Worm (Caenorhabditis elegans): Measurements from ENCODE around the gene pas-2.

- TF ChIP-seq jun-1 (tag; optimal IDR thresholded peaks at IDR 0.05) (no peak), mdl-1 (tag; optimal IDR thresholded peaks at IDR 0.05) (no peak), elt-3 (tag; optimal IDR thresholded peaks at IDR 0.05) (no peak), zag-1 (tag; optimal IDR thresholded peaks at IDR 0.05) (no peak), unc-39 (tag; optimal IDR thresholded peaks at IDR 0.05) (no peak), nhr-76 (tag; optimal IDR thresholded peaks at IDR 0.05) (no peak), nhr-67 (tag; optimal IDR thresholded peaks at IDR 0.05) (no peak), nhr-11 (tag; optimal IDR thresholded peaks at IDR 0.05) (no peak), fos-1 (tag; optimal IDR thresholded peaks at IDR 0.05) (no peak), ceh-16 (tag; optimal IDR thresholded peaks at IDR 0.05) (no peak), aly-2 (tag; optimal IDR thresholded peaks at IDR 0.05) (no peak), nhr-25 (tag; optimal IDR thresholded peaks at IDR 0.05) (no peak), pqm-1 (tag; optimal IDR thresholded peaks at IDR 0.05) (no peak)
Observed at ce11 chrV:10793498-10793897, 23.3 kb downstream of the pas-2 start, which contains the start of gene ule-3.

Data from whole organism, L3 larva.